Worm (Caenorhabditis elegans): ENCODE data around the gene F17C8.7.

F17C8.7 gene

ce11 chrIII:4754001-4754561 lies 18.5 kb downstream of the F17C8.7 start, which contains the start of the genes rps-0 and rbg-3 (continued):
- TF ChIP-seq daf-19 (GFP tag; conservative IDR thresholded peaks at IDR 0.05): no peak
- TF ChIP-seq F44E2.7 (GFP tag; IDR thresholded peaks at IDR 0.05): no peak
- no peak for TF ChIP-seq F26F4.8 (GFP tag; conservative IDR thresholded peaks at IDR 0.05)
- TF ChIP-seq F10B5.3 (tag; optimal IDR thresholded peaks at IDR 0.05): peak; percentile 28
- TF ChIP-seq arid-1 (GFP tag; conservative IDR thresholded peaks at IDR 0.05): peak; percentile 57
- TF ChIP-seq T26A8.4 (GFP tag; IDR thresholded peaks at IDR 0.05): peak; percentile 74
- no peak for TF ChIP-seq ceh-62 (tag; optimal IDR thresholded peaks at IDR 0.05)
- peak; percentile 92 for TF ChIP-seq nhr-11 (tag; optimal IDR thresholded peaks at IDR 0.05)
- no peak for TF ChIP-seq pqm-1 (tag; optimal IDR thresholded peaks at IDR 0.05)
- TF ChIP-seq dmd-6 (GFP tag; IDR thresholded peaks at IDR 0.05): peak; percentile 77
- TF ChIP-seq spr-1 (tag; optimal IDR thresholded peaks at IDR 0.05): peak; percentile 80
- peak; percentile 83 for TF ChIP-seq hmg-1.1 (GFP tag; IDR thresholded peaks at IDR 0.05)
- TF ChIP-seq T20F7.1 (GFP tag; optimal IDR thresholded peaks at IDR 0.05): peak; percentile 89
- TF ChIP-seq skn-1 (tag; optimal IDR thresholded peaks at IDR 0.05): no peak
- peak; percentile 97 for TF ChIP-seq nhr-77 (tag; optimal IDR thresholded peaks at IDR 0.05)
- TF ChIP-seq nhr-6 (tag; optimal IDR thresholded peaks at IDR 0.05): peak; percentile 89
- peak; percentile 97 for TF ChIP-seq dve-1 (tag; optimal IDR thresholded peaks at IDR 0.05; ENCODE audit: insufficient read depth)
- TF ChIP-seq ztf-11 (tag; optimal IDR thresholded peaks at IDR 0.05): no peak
- no peak for TF ChIP-seq attf-4 (tag; optimal IDR thresholded peaks at IDR 0.05)
- TF ChIP-seq snpc-4 (tag; optimal IDR thresholded peaks at IDR 0.05): no peak
- TF ChIP-seq hif-1 (tag; optimal IDR thresholded peaks at IDR 0.05): peak; percentile 12 to 75
- peak in 1 of 2 experiments; percentile 64 for TF ChIP-seq mdl-1 (tag; optimal IDR thresholded peaks at IDR 0.05)
- TF ChIP-seq nhr-48 (tag; optimal IDR thresholded peaks at IDR 0.05): peak; percentile 46
- TF ChIP-seq tag-97 (GFP tag; IDR thresholded peaks at IDR 0.05): no peak
- no peak for TF ChIP-seq ceh-82 (tag; optimal IDR thresholded peaks at IDR 0.05)
- TF ChIP-seq Y5F2A.4 (GFP tag; optimal IDR thresholded peaks at IDR 0.05): no peak
- no peak for TF ChIP-seq spr-3 (GFP tag; optimal IDR thresholded peaks at IDR 0.05)
- TF ChIP-seq Y48G9A.11 (GFP tag; IDR thresholded peaks at IDR 0.05): no peak

ce11 chrIII:4756983-4757382 lies 21.4 kb downstream of the F17C8.7 start, which contains the start of gene fbxl-2:
TSS of gene fbxl-2 (plus strand) at chrIII:4757260.
- peak; percentile 51; the same call in 1 of the 2 replicates for TF ChIP-seq lim-7 (GFP tag; IDR thresholded peaks at IDR 0.05)
- TF ChIP-seq mxl-3 (GFP tag; optimal IDR thresholded peaks at IDR 0.05): peak; percentile 77
- TF ChIP-seq lin-15B (tag; optimal IDR thresholded peaks at IDR 0.05): peak; percentile 79
- TF ChIP-seq zag-1 (tag; optimal IDR thresholded peaks at IDR 0.05): no peak
- peak; percentile 55 for TF ChIP-seq nhr-111 (GFP tag; optimal IDR thresholded peaks at IDR 0.05)
- TF ChIP-seq set-16 (GFP tag; IDR thresholded peaks at IDR 0.05): peak; percentile 47; the same call in 1 of the 2 replicates
- TF ChIP-seq lir-3 (tag; optimal IDR thresholded peaks at IDR 0.05): no peak
- peak; percentile 73 for TF ChIP-seq Y48G9A.11 (GFP tag; IDR thresholded peaks at IDR 0.05)
- no peak for TF ChIP-seq attf-4 (tag; optimal IDR thresholded peaks at IDR 0.05)
- TF ChIP-seq unc-62 (GFP tag; optimal IDR thresholded peaks at IDR 0.05 in 1 of 2): peak in 1 of 2 experiments; percentile 92
- no peak for TF ChIP-seq unc-62 (tag; optimal IDR thresholded peaks at IDR 0.05)
- TF ChIP-seq ama-1 (optimal IDR thresholded peaks at IDR 0.05): peak; percentile 59
- peak; percentile 89 for TF ChIP-seq Y75B8A.6 (GFP tag; IDR thresholded peaks at IDR 0.05)
- 0 out of 2 replicates have a peak, but pooled peaks have one; percentile 24 for TF ChIP-seq dmd-8 (GFP tag; IDR thresholded peaks at IDR 0.05)
- TF ChIP-seq dve-1 (tag; optimal IDR thresholded peaks at IDR 0.05; ENCODE audit: insufficient read depth): peak; percentile 95
- TF ChIP-seq pha-4 (GFP tag; IDR thresholded peaks at IDR 0.05): no peak
- no peak for TF ChIP-seq pha-4 (tag; optimal IDR thresholded peaks at IDR 0.05)
- TF ChIP-seq aha-1 (tag): peak; percentile 93
- TF ChIP-seq lsy-2 (tag; optimal IDR thresholded peaks at IDR 0.05): peak; percentile 85 to 97
- TF ChIP-seq lin-1 (GFP tag; IDR thresholded peaks at IDR 0.05): peak; percentile 87
- peak; percentile 12; the same call in 1 of the 2 replicates for TF ChIP-seq zip-11 (GFP tag; IDR thresholded peaks at IDR 0.05)
- TF ChIP-seq nhr-48 (tag; optimal IDR thresholded peaks at IDR 0.05): peak; percentile 70
- TF ChIP-seq ZK546.5 (tag; optimal IDR thresholded peaks at IDR 0.05): peak in 1 of 2 experiments; percentile 54
- TF ChIP-seq php-3 (GFP tag; IDR thresholded peaks at IDR 0.05): peak; percentile 73
- no peak for TF ChIP-seq nhr-10 (tag; optimal IDR thresholded peaks at IDR 0.05)
- peak; percentile 94 for TF ChIP-seq nhr-77 (tag; optimal IDR thresholded peaks at IDR 0.05)
- TF ChIP-seq nhr-6 (tag; optimal IDR thresholded peaks at IDR 0.05): peak; percentile 92
- TF ChIP-seq zfp-3 (GFP tag; conservative IDR thresholded peaks at IDR 0.05): peak; percentile 90; the same call in 1 of the 2 replicates
- TF ChIP-seq jun-1 (tag; optimal IDR thresholded peaks at IDR 0.05): peak; percentile 65
